Worm (Caenorhabditis elegans) whole organism, early embryonic: ENCODE measurements around the gene C14A11.6.

Experiments
- ama-1 ChIP-seq: fragments of 150-350 bp; optimal IDR thresholded peaks from 2 replicates; lab custom pipeline; 2014
- ceh-13 ChIP-seq: fragments of 200-800 bp; sonication (Bioruptor generic); optimal IDR thresholded peaks from 2 replicates; lab custom pipeline; 2018; ENCODE audit warnings: mild to moderate bottlenecking, missing genetic modification characterization, missing compliant biosample characterization
- hmbx-1 ChIP-seq: sonication (generic microtip); optimal IDR thresholded peaks from 2 replicates; lab custom pipeline; 2016; ENCODE audit warnings: mild to moderate bottlenecking, missing genetic modification characterization, missing compliant biosample characterization
- hnd-1 ChIP-seq: sonication (generic microtip); optimal IDR thresholded peaks from 2 replicates; lab custom pipeline; 2016; ENCODE audit warnings: missing genetic modification characterization, missing compliant biosample characterization
- sea-1 ChIP-seq: fragments of 200-800 bp; sonication (Bioruptor generic); conservative IDR thresholded peaks from 2 replicates; pipeline ENCODE4 v1.3.6; 2022; ENCODE audit warnings: missing genetic modification characterization, missing compliant biosample characterization
- tra-4 ChIP-seq: sonication (generic microtip); optimal IDR thresholded peaks from 2 replicates; lab custom pipeline; 2017; ENCODE audit warnings: missing genetic modification characterization, missing compliant biosample characterization

- no peak for TF ChIP-seq hnd-1 (tag; lab: Kevin White, UChicago)
- TF ChIP-seq tra-4 (tag; lab: Kevin White, UChicago) = no peak
- no peak for TF ChIP-seq ama-1
- TF ChIP-seq hmbx-1 (tag; lab: Kevin White, UChicago) = no peak
- no peak for TF ChIP-seq sea-1
- TF ChIP-seq ceh-13 (GFP tag; lab: Kevin White, UChicago) = no peak
Measured at ce11 chrX:2840287-2840686, 26.3 kb upstream of the C14A11.6 start, which contains the start of gene Y71H10B.1.
